Fruit fly (Drosophila melanogaster) whole organism, embryonic: ENCODE measurements around the gene Abca3.

Source experiments
- ATbp ChIP-seq: fragments of 200-800 bp; sonication (Bioruptor generic); optimal IDR thresholded peaks from 2 replicates; lab custom pipeline; 2017; ENCODE audit warnings: missing biosample characterization, mild to moderate bottlenecking, missing genetic modification characterization, missing genetic modification reagents
- C15 ChIP-seq: fragments of 200-800 bp; sonication (Bioruptor generic); IDR thresholded peaks from 3 replicates; pipeline ENCODE4 v1.3.6; 2022; ENCODE audit warnings: missing biosample characterization, missing genetic modification characterization
- CG1024 ChIP-seq: fragments of 200-800 bp; sonication (Bioruptor generic); IDR thresholded peaks from 2 replicates; pipeline ENCODE4 v1.3.6; 2022; ENCODE audit warnings: missing biosample characterization, missing genetic modification characterization
- CG10565 ChIP-seq: fragments of 200-800 bp; sonication (Bioruptor generic); optimal IDR thresholded peaks from 3 replicates; lab custom pipeline; 2016; ENCODE audit warnings: missing biosample characterization, mild to moderate bottlenecking, missing genetic modification characterization
- CG11085 ChIP-seq: fragments of 200-800 bp; sonication (Bioruptor generic); IDR thresholded peaks from 2 replicates; pipeline ENCODE4 v1.3.6; 2022; ENCODE audit warnings: missing biosample characterization, missing genetic modification characterization
- CG11093 ChIP-seq: fragments of 200-800 bp; sonication (Bioruptor generic); IDR thresholded peaks from 3 replicates; pipeline ENCODE4 v1.3.6; 2022; ENCODE audit warnings: missing biosample characterization, missing genetic modification characterization
- CG11695 ChIP-seq: fragments of 200-800 bp; sonication (Bioruptor generic); IDR thresholded peaks from 3 replicates; pipeline ENCODE4 v1.3.6; 2022; ENCODE audit warnings: missing biosample characterization, missing genetic modification characterization
- CG14710 ChIP-seq: fragments of 200-800 bp; sonication (Bioruptor generic); optimal IDR thresholded peaks from 3 replicates; lab custom pipeline; 2019; ENCODE audit warnings: missing biosample characterization, mild to moderate bottlenecking, missing genetic modification characterization, moderate library complexity
- CG14965 ChIP-seq: fragments of 200-800 bp; sonication (Bioruptor generic); optimal IDR thresholded peaks from 2 replicates; lab custom pipeline; 2016; ENCODE audit warnings: missing biosample characterization, missing genetic modification characterization, borderline replicate concordance
- CG17385 ChIP-seq: fragments of 200-800 bp; sonication (Bioruptor generic); optimal IDR thresholded peaks from 3 replicates; lab custom pipeline; 2018; ENCODE audit warnings: missing biosample characterization, mild to moderate bottlenecking, missing genetic modification characterization
- CG2712 ChIP-seq: fragments of 200-800 bp; optimal IDR thresholded peaks from 3 replicates; lab custom pipeline; 2019; ENCODE audit warnings: missing biosample characterization, mild to moderate bottlenecking, missing genetic modification characterization, moderate library complexity
- CG32767 ChIP-seq: fragments of 200-800 bp; sonication (Bioruptor generic); IDR thresholded peaks from 2 replicates; pipeline ENCODE4 v1.3.6; 2022; ENCODE audit warnings: missing biosample characterization, missing genetic modification characterization
- CG32772 ChIP-seq: fragments of 200-800 bp; sonication (Bioruptor generic); IDR thresholded peaks from 2 replicates; pipeline ENCODE4 v1.3.6; 2022; ENCODE audit warnings: missing biosample characterization, missing genetic modification characterization
- CG6175 ChIP-seq: fragments of 200-800 bp; sonication (Bioruptor generic); IDR thresholded peaks from 3 replicates; pipeline ENCODE4 v1.3.6; 2022; ENCODE audit warnings: missing biosample characterization, missing genetic modification characterization
- CG6654 ChIP-seq: fragments of 200-800 bp; sonication (Bioruptor generic); optimal IDR thresholded peaks from 2 replicates; lab custom pipeline; 2017; ENCODE audit warnings: missing biosample characterization, mild to moderate bottlenecking, missing genetic modification characterization
- CG7556 ChIP-seq: fragments of 200-800 bp; sonication (Bioruptor generic); optimal IDR thresholded peaks from 2 replicates; lab custom pipeline; 2017; ENCODE audit warnings: missing biosample characterization, mild to moderate bottlenecking, missing genetic modification characterization
- CG8359 ChIP-seq: fragments of 200-800 bp; sonication (Bioruptor generic); optimal IDR thresholded peaks from 2 replicates; lab custom pipeline; 2017; ENCODE audit warnings: missing biosample characterization, mild to moderate bottlenecking, missing genetic modification characterization, borderline replicate concordance
- Deaf1 ChIP-seq: fragments of 200-800 bp; optimal IDR thresholded peaks from 3 replicates; lab custom pipeline; 2019; ENCODE audit warnings: missing biosample characterization, mild to moderate bottlenecking, missing genetic modification characterization, moderate library complexity
- E2f2 ChIP-seq: fragments of 200-800 bp; sonication (Bioruptor generic); IDR thresholded peaks from 2 replicates; pipeline ENCODE4 v1.3.6; 2022; ENCODE audit warnings: missing biosample characterization, missing genetic modification characterization
- GATAe ChIP-seq: fragments of 200-800 bp; sonication (Bioruptor generic); conservative IDR thresholded peaks from 2 replicates; pipeline ENCODE4 v1.3.6; 2022; ENCODE audit warnings: missing biosample characterization, missing genetic modification characterization
- H15 ChIP-seq: fragments of 200-800 bp; sonication (Bioruptor generic); IDR thresholded peaks from 3 replicates; pipeline ENCODE4 v1.3.6; 2022; ENCODE audit warnings: missing biosample characterization, missing genetic modification characterization
- HLHmδ ChIP-seq: fragments of 200-800 bp; sonication (Bioruptor generic); optimal IDR thresholded peaks from 2 replicates; lab custom pipeline; 2018; ENCODE audit warnings: missing biosample characterization, mild to moderate bottlenecking, missing genetic modification characterization, moderate library complexity
- HmgZ ChIP-seq: fragments of 200-800 bp; sonication (Bioruptor generic); optimal IDR thresholded peaks from 2 replicates; lab custom pipeline; 2018; ENCODE audit warnings: missing biosample characterization, mild to moderate bottlenecking, missing genetic modification characterization
- Lhr ChIP-seq: fragments of 200-800 bp; sonication (Bioruptor generic); optimal IDR thresholded peaks from 3 replicates; lab custom pipeline; 2017; ENCODE audit warnings: mild to moderate bottlenecking, missing biosample characterization, missing genetic modification reagents, missing genetic modification characterization
- MBD-R2 ChIP-seq: fragments of 200-800 bp; sonication (Bioruptor generic); IDR thresholded peaks from 2 replicates; pipeline ENCODE4 v1.3.6; 2022; ENCODE audit warnings: missing biosample characterization, missing genetic modification characterization
- Mes4 ChIP-seq: fragments of 200-800 bp; sonication (Bioruptor generic); optimal IDR thresholded peaks from 2 replicates; lab custom pipeline; 2016; ENCODE audit warnings: missing biosample characterization, missing genetic modification characterization
- NK7.1 ChIP-seq: fragments of 200-800 bp; sonication (Bioruptor generic); optimal IDR thresholded peaks from 3 replicates; lab custom pipeline; 2016; ENCODE audit warnings: missing biosample characterization, missing genetic modification characterization
- Nf-YA ChIP-seq: fragments of 200-800 bp; sonication (Bioruptor generic); IDR thresholded peaks from 2 replicates; pipeline ENCODE4 v1.3.6; 2022; ENCODE audit warnings: missing biosample characterization, missing genetic modification characterization
- Scr ChIP-seq: fragments of 200-800 bp; sonication (Bioruptor generic); IDR thresholded peaks from 2 replicates; pipeline ENCODE4 v1.3.6; 2022; ENCODE audit warnings: missing biosample characterization, missing genetic modification characterization; ENCODE audit not compliant: partially characterized antibody
- Sry-δ ChIP-seq: fragments of 200-800 bp; sonication (Bioruptor generic); optimal IDR thresholded peaks from 2 replicates; lab custom pipeline; 2016; ENCODE audit warnings: missing biosample characterization, missing genetic modification characterization
- Ssrp ChIP-seq: fragments of 200-800 bp; sonication (Bioruptor generic); optimal IDR thresholded peaks from 2 replicates; lab custom pipeline; 2018; ENCODE audit warnings: missing biosample characterization, mild to moderate bottlenecking, missing genetic modification characterization, moderate library complexity
- YL-1 ChIP-seq: fragments of 200-800 bp; sonication (Bioruptor generic); optimal IDR thresholded peaks from 3 replicates; lab custom pipeline; 2017; ENCODE audit warnings: missing biosample characterization, mild to moderate bottlenecking, missing genetic modification characterization
- amos ChIP-seq: fragments of 200-800 bp; sonication (Bioruptor generic); IDR thresholded peaks from 2 replicates; pipeline ENCODE4 v1.3.6; 2022; ENCODE audit warnings: missing biosample characterization, missing genetic modification characterization; ENCODE audit not compliant: partially characterized antibody
- ara ChIP-seq: fragments of 200-800 bp; sonication (Bioruptor generic); IDR thresholded peaks from 2 replicates; pipeline ENCODE4 v1.3.6; 2022; ENCODE audit warnings: missing biosample characterization, missing genetic modification characterization
- bcd ChIP-seq: fragments of 200-800 bp; sonication (Bioruptor generic); optimal IDR thresholded peaks from 2 replicates; lab custom pipeline; 2017; ENCODE audit warnings: missing biosample characterization, mild to moderate bottlenecking, missing genetic modification characterization
- bowl ChIP-seq: fragments of 200-800 bp; sonication (Bioruptor generic); IDR thresholded peaks from 2 replicates; pipeline ENCODE4 v1.3.6; 2022; ENCODE audit warnings: missing biosample characterization, missing genetic modification characterization
- cato ChIP-seq: fragments of 200-800 bp; sonication (Bioruptor generic); optimal IDR thresholded peaks from 2 replicates; lab custom pipeline; 2016; ENCODE audit warnings: missing biosample characterization, missing genetic modification characterization, borderline replicate concordance
- corto ChIP-seq: fragments of 200-800 bp; sonication (Bioruptor generic); optimal IDR thresholded peaks from 2 replicates; lab custom pipeline; 2016; ENCODE audit warnings: missing biosample characterization, mild to moderate bottlenecking, missing genetic modification characterization, moderate library complexity
- fd3F ChIP-seq: fragments of 200-800 bp; sonication (Bioruptor generic); optimal IDR thresholded peaks from 2 replicates; lab custom pipeline; 2018; ENCODE audit warnings: missing biosample characterization, mild to moderate bottlenecking, missing genetic modification characterization, moderate library complexity
- gcm ChIP-seq: fragments of 200-800 bp; sonication (Bioruptor generic); optimal IDR thresholded peaks from 2 replicates; lab custom pipeline; 2019; ENCODE audit warnings: missing biosample characterization, mild to moderate bottlenecking, missing genetic modification characterization, moderate library complexity
- gcm2 ChIP-seq: fragments of 200-800 bp; sonication (Bioruptor generic); optimal IDR thresholded peaks from 2 replicates; lab custom pipeline; 2016; ENCODE audit warnings: missing biosample characterization, missing genetic modification characterization
- gsb-n ChIP-seq: fragments of 200-800 bp; sonication (Bioruptor generic); optimal IDR thresholded peaks from 3 replicates; lab custom pipeline; 2018; ENCODE audit warnings: missing biosample characterization, mild to moderate bottlenecking, missing genetic modification characterization
- kay ChIP-seq: fragments of 200-800 bp; sonication (Bioruptor generic); optimal IDR thresholded peaks from 2 replicates; lab custom pipeline; 2016; ENCODE audit warnings: missing biosample characterization, missing genetic modification characterization
- onecut ChIP-seq: fragments of 200-800 bp; sonication (Bioruptor generic); IDR thresholded peaks from 2 replicates; pipeline ENCODE4 v1.3.6; 2022; ENCODE audit warnings: missing biosample characterization, missing genetic modification characterization
- pzg ChIP-seq: fragments of 200-800 bp; sonication (Bioruptor generic); optimal IDR thresholded peaks from 3 replicates; lab custom pipeline; 2018; ENCODE audit warnings: missing biosample characterization, mild to moderate bottlenecking, missing genetic modification characterization, moderate library complexity
- shn ChIP-seq: fragments of 200-800 bp; sonication (Bioruptor generic); optimal IDR thresholded peaks from 3 replicates; lab custom pipeline; 2016; ENCODE audit warnings: missing biosample characterization, missing genetic modification characterization
- sob ChIP-seq: fragments of 200-800 bp; sonication (Bioruptor generic); IDR thresholded peaks from 2 replicates; pipeline ENCODE4 v1.3.6; 2022; ENCODE audit warnings: missing biosample characterization, missing genetic modification characterization
- tio ChIP-seq: fragments of 200-800 bp; sonication (Bioruptor generic); optimal IDR thresholded peaks from 2 replicates; lab custom pipeline; 2017; ENCODE audit warnings: missing biosample characterization, missing genetic modification characterization, inconsistent platforms
- tna ChIP-seq: fragments of 200-800 bp; sonication (Bioruptor generic); IDR thresholded peaks from 2 replicates; pipeline ENCODE4 v1.3.6; 2022; ENCODE audit warnings: missing biosample characterization, missing genetic modification characterization; ENCODE audit not compliant: partially characterized antibody
- usp ChIP-seq: fragments of >200 bp; optimal IDR thresholded peaks from 2 replicates; lab custom pipeline; 2017; ENCODE audit warnings: missing biosample characterization, missing genetic modification characterization

Abca3 gene

DNA sequence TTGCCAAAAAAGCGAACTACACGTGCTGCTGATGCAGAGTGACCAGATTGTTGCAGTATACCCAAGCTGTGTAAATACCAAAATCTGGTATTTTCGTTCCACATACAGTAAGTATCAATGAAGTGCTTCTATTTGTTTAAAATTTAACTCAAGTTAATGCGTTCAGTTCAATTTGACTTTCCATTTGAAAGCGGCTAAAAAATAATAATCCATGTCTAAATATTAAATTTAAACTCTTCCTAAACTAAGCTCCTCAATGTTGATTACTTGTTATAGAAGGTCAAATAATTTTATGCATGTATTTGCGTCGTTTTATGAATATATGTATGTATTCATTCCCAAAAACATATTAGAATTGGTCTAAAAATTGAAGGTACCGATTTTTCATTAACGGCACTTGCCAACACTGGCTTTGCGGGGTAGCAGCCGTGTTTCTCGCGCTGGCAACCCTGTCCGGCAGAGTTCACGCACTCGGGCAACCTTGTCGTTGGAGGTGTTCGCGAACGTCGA lies 43.4 kb upstream of the Abca3 start, which contains the start of the genes peng and sol (continued):
- TF ChIP-seq CG11093 (GFP tag; lab: Robert Waterston, UW), result no peak
- TF ChIP-seq CG14965 (GFP tag; lab: Kevin White, UChicago), result no peak
- peak; percentile 59 for TF ChIP-seq Ssrp (tag; lab: Kevin White, UChicago)
- no peak for TF ChIP-seq CG6654
- TF ChIP-seq CG1024, result no peak
- TF ChIP-seq bowl, result no peak
- no peak for TF ChIP-seq ATbp (GFP tag; lab: Kevin White, UChicago)
- TF ChIP-seq CG11085 (GFP tag; lab: Robert Waterston, UW), result no peak
- peak; percentile 53 for TF ChIP-seq Sry-δ (GFP tag; lab: Kevin White, UChicago)
- TF ChIP-seq H15 (GFP tag; lab: Robert Waterston, UW), result peak; percentile 42; the same call in 1 of the 3 replicates
- TF ChIP-seq CG8359 (GFP tag; lab: Kevin White, UChicago), result peak; percentile 10
- peak; percentile 18 for TF ChIP-seq Deaf1 (tag; lab: Kevin White, UChicago)
- TF ChIP-seq kay (GFP tag; lab: Kevin White, UChicago), result peak; percentile 40
- no peak for TF ChIP-seq gsb-n (tag; lab: Kevin White, UChicago)
- TF ChIP-seq CG32767 (GFP tag; lab: Robert Waterston, UW), result peak; percentile 52; the same call in 1 of the 2 replicates
- TF ChIP-seq tna (GFP tag; lab: Robert Waterston, UW), result no peak
- peak; percentile 36 for TF ChIP-seq Mes4 (GFP tag; lab: Kevin White, UChicago)
- no peak for TF ChIP-seq usp (GFP tag; lab: Kevin White, UChicago)
- TF ChIP-seq onecut, result 0 out of 2 replicates have a peak, but pooled peaks have one; percentile 24
- peak; percentile 35; the same call in 1 of the 2 replicates for TF ChIP-seq amos (GFP tag; lab: Robert Waterston, UW)
- peak; percentile 76 for TF ChIP-seq CG17385
- no peak for TF ChIP-seq CG10565 (GFP tag; lab: Kevin White, UChicago)
- peak; percentile 46 for TF ChIP-seq E2f2 (GFP tag; lab: Robert Waterston, UW)
- TF ChIP-seq YL-1 (GFP tag; lab: Kevin White, UChicago), result peak; percentile 37
- peak; percentile 44 for TF ChIP-seq fd3F
- TF ChIP-seq sob, result peak; percentile 72
- 0 out of 3 replicates have a peak, but pooled peaks have one; percentile 25 for TF ChIP-seq CG6175 (GFP tag; lab: Robert Waterston, UW)
- peak; percentile 71 for TF ChIP-seq shn (GFP tag; lab: Kevin White, UChicago)
- TF ChIP-seq CG11695 (GFP tag; lab: Robert Waterston, UW), result peak; percentile 54; the same call in 2 of the 3 replicates
- peak; percentile 48; the same call in 1 of the 2 replicates for TF ChIP-seq ara (GFP tag; lab: Robert Waterston, UW)
- TF ChIP-seq C15 (GFP tag; lab: Robert Waterston, UW), result 0 out of 3 replicates have a peak, but pooled peaks have one; percentile 25
- TF ChIP-seq HLHmδ (GFP tag; lab: Kevin White, UChicago), result peak; percentile 43
- no peak for TF ChIP-seq tio (GFP tag; lab: Kevin White, UChicago)
- peak; percentile 42 for TF ChIP-seq pzg
- no peak for TF ChIP-seq Nf-YA (GFP tag; lab: Robert Waterston, UW)
- TF ChIP-seq cato (GFP tag; lab: Kevin White, UChicago), result peak; percentile 59
- peak; percentile 45 for TF ChIP-seq gcm
- TF ChIP-seq MBD-R2 (GFP tag; lab: Robert Waterston, UW), result no peak; the same call in 1 of the 2 replicates
- TF ChIP-seq GATAe (GFP tag; lab: Robert Waterston, UW), result no peak
- peak; percentile 65 for TF ChIP-seq CG7556 (GFP tag; lab: Kevin White, UChicago)
- TF ChIP-seq NK7.1 (GFP tag; lab: Kevin White, UChicago), result peak; percentile 32
- peak; percentile 70 for TF ChIP-seq bcd
- peak; percentile 31 for TF ChIP-seq HmgZ (tag; lab: Kevin White, UChicago)
- peak; percentile 80 for TF ChIP-seq CG14710 (tag; lab: Kevin White, UChicago)
- TF ChIP-seq Scr, result no peak
- peak; percentile 65 for TF ChIP-seq CG2712
- TF ChIP-seq corto (GFP tag; lab: Kevin White, UChicago), result no peak
- TF ChIP-seq Lhr (GFP tag; lab: Kevin White, UChicago), result peak; percentile 80
- peak; percentile 39 for TF ChIP-seq gcm2 (GFP tag; lab: Kevin White, UChicago)
- peak; percentile 23 for TF ChIP-seq CG32772 (GFP tag; lab: Robert Waterston, UW)
